Worm (Caenorhabditis elegans) whole organism, L1 larva: ENCODE results near the gene pfas-1.

Experiments used
- ama-1 ChIP-seq: fragments of 150-350 bp; optimal IDR thresholded peaks from 2 replicates; lab custom pipeline; 2014
- dpl-1 ChIP-seq, 3 experiments: fragments of 150-350 bp in 2 of 3; sonication (generic microtip) in 1 of 3; optimal IDR thresholded peaks; 2 replicates each; lab custom pipeline; 2014 to 2017; ENCODE audit warnings: missing biosample characterization in 3 of 3, missing genetic modification characterization in 3 of 3, missing genetic modification reagents in 3 of 3
- fos-1 ChIP-seq: fragments of 150-350 bp; optimal IDR thresholded peaks from 2 replicates; lab custom pipeline; 2014; ENCODE audit warnings: missing biosample characterization, missing genetic modification characterization
- nhr-11 ChIP-seq: fragments of 150-350 bp; optimal IDR thresholded peaks from 2 replicates; lab custom pipeline; 2014; ENCODE audit warnings: missing biosample characterization, missing genetic modification characterization
- unc-30 ChIP-seq: sonication (generic microtip); optimal IDR thresholded peaks from 2 replicates; lab custom pipeline; 2017; ENCODE audit warnings: missing biosample characterization, missing genetic modification characterization
- unc-62 ChIP-seq: fragments of 150-350 bp; optimal IDR thresholded peaks from 2 replicates; lab custom pipeline; 2014; ENCODE audit warnings: missing biosample characterization, missing genetic modification reagents, missing genetic modification characterization

DNA sequence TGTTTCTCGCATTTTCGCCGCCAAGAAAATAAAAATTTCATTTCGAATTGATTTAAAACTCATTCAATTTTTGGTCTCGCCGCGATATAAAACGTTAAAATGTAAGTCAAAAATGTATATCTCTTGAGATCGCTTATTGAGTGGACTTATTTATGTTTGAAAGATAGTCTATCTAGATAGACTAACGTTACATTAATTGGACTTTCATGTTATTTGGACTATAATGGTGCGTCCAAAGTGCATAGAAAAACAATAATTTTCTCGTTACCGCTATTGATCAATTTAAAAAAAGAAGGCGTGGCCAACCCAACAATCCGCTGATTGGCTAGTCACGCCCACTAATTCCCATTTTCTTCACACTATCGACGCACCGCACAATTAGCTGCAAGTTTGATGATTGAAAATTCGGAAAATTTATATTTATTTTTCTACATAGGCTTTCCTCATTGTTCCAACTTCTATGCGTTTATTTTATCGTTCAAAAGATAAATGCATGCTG lies 59.0 kb downstream of the pfas-1 start, which contains the start of gene F35G12.5:
- TF ChIP-seq dpl-1 (GFP tag; optimal IDR thresholded peaks at IDR 0.05; lab: Kevin White, UChicago) (no peak), unc-30 (tag; lab: Kevin White, UChicago) (no peak), nhr-11 (no peak), fos-1 (tag; lab: Kevin White, UChicago) (no peak), ama-1 (no peak), unc-62 (no peak)
